Fruit fly (Drosophila melanogaster) whole organism, embryonic: Measurements from ENCODE around the gene Muc30E.

ENCODE experiments used
- ATbp ChIP-seq: fragments of 200-800 bp; sonication (Bioruptor generic); optimal IDR thresholded peaks from 2 replicates; lab custom pipeline; 2017; ENCODE audit warnings: missing biosample characterization, mild to moderate bottlenecking, missing genetic modification characterization, missing genetic modification reagents
- Adf1 ChIP-seq: fragments of 200-800 bp; sonication (Bioruptor generic); IDR thresholded peaks from 2 replicates; pipeline ENCODE4 v1.3.6; 2022; ENCODE audit warnings: missing biosample characterization, missing genetic modification characterization
- Asciz ChIP-seq: fragments of 200-800 bp; sonication (Bioruptor generic); optimal IDR thresholded peaks from 2 replicates; lab custom pipeline; 2017; ENCODE audit warnings: missing biosample characterization, mild to moderate bottlenecking, missing genetic modification characterization, missing genetic modification reagents
- Atf6 ChIP-seq: fragments of 200-800 bp; sonication (Bioruptor generic); IDR thresholded peaks from 2 replicates; pipeline ENCODE4 v1.3.6; 2022; ENCODE audit warnings: missing biosample characterization, missing genetic modification characterization
- BEAF-32 ChIP-seq: fragments of 200-800 bp; sonication (Bioruptor generic); optimal IDR thresholded peaks from 3 replicates; lab custom pipeline; 2017; ENCODE audit warnings: missing biosample characterization, missing genetic modification characterization, mild to moderate bottlenecking, moderate library complexity, missing genetic modification reagents
- CG10565 ChIP-seq: fragments of 200-800 bp; sonication (Bioruptor generic); optimal IDR thresholded peaks from 3 replicates; lab custom pipeline; 2016; ENCODE audit warnings: missing biosample characterization, mild to moderate bottlenecking, missing genetic modification characterization
- CG10979 ChIP-seq: fragments of 200-800 bp; sonication (Bioruptor generic); optimal IDR thresholded peaks from 2 replicates; lab custom pipeline; 2018; ENCODE audit warnings: missing biosample characterization, mild to moderate bottlenecking, missing genetic modification characterization, moderate library complexity
- CG15269 ChIP-seq: fragments of 200-800 bp; sonication (Bioruptor generic); optimal IDR thresholded peaks from 2 replicates; lab custom pipeline; 2018; ENCODE audit warnings: missing biosample characterization, mild to moderate bottlenecking, missing genetic modification characterization, moderate library complexity
- CG1529 ChIP-seq: fragments of 200-800 bp; sonication (Bioruptor generic); optimal IDR thresholded peaks from 3 replicates; lab custom pipeline; 2018; ENCODE audit warnings: missing biosample characterization, missing genetic modification characterization
- CG17912 ChIP-seq: fragments of 200-800 bp; sonication (Bioruptor generic); optimal IDR thresholded peaks from 2 replicates; lab custom pipeline; 2018; ENCODE audit warnings: missing biosample characterization, mild to moderate bottlenecking, missing genetic modification characterization
- CG18599 ChIP-seq: fragments of 200-800 bp; sonication (Bioruptor generic); optimal IDR thresholded peaks from 3 replicates; lab custom pipeline; 2017; ENCODE audit warnings: missing biosample characterization, missing genetic modification characterization, mild to moderate bottlenecking, moderate library complexity, missing genetic modification reagents
- CG3065 ChIP-seq: fragments of 200-800 bp; sonication (Bioruptor generic); optimal IDR thresholded peaks from 2 replicates; lab custom pipeline; 2016; ENCODE audit warnings: missing biosample characterization, missing genetic modification characterization
- CG4707 ChIP-seq: fragments of 200-800 bp; sonication (Bioruptor generic); optimal IDR thresholded peaks from 2 replicates; lab custom pipeline; 2018; ENCODE audit warnings: missing biosample characterization, mild to moderate bottlenecking, missing genetic modification characterization, moderate library complexity
- CG4820 ChIP-seq: fragments of 200-800 bp; sonication (Bioruptor generic); optimal IDR thresholded peaks from 3 replicates; lab custom pipeline; 2016; ENCODE audit warnings: missing biosample characterization, missing genetic modification characterization
- CG4854 ChIP-seq: fragments of 200-800 bp; sonication (Bioruptor generic); optimal IDR thresholded peaks from 2 replicates; lab custom pipeline; 2016; ENCODE audit warnings: missing biosample characterization, missing genetic modification characterization, inconsistent platforms
- CG5953 ChIP-seq: fragments of 200-800 bp; sonication (Bioruptor generic); IDR thresholded peaks from 2 replicates; pipeline ENCODE4 v1.3.6; 2022; ENCODE audit warnings: missing biosample characterization, missing genetic modification characterization
- CG6272 ChIP-seq: fragments of 200-800 bp; sonication (Bioruptor generic); IDR thresholded peaks from 2 replicates; pipeline ENCODE4 v1.3.6; 2022; ENCODE audit warnings: missing biosample characterization, missing genetic modification characterization
- CG6683 ChIP-seq: fragments of 200-800 bp; sonication (Bioruptor generic); optimal IDR thresholded peaks from 2 replicates; lab custom pipeline; 2017; ENCODE audit warnings: missing biosample characterization, mild to moderate bottlenecking, missing genetic modification characterization, missing genetic modification reagents
- CG8281 ChIP-seq: fragments of 200-800 bp; sonication (Bioruptor generic); optimal IDR thresholded peaks from 2 replicates; lab custom pipeline; 2018; ENCODE audit warnings: missing biosample characterization, mild to moderate bottlenecking, missing genetic modification characterization, moderate library complexity
- CG9727 ChIP-seq: fragments of 200-800 bp; sonication (Bioruptor generic); optimal IDR thresholded peaks from 3 replicates; lab custom pipeline; 2017; ENCODE audit warnings: missing biosample characterization, mild to moderate bottlenecking, missing genetic modification characterization
- CG9797 ChIP-seq: fragments of 200-800 bp; sonication (Bioruptor generic); optimal IDR thresholded peaks from 3 replicates; lab custom pipeline; 2018; ENCODE audit warnings: missing biosample characterization, mild to moderate bottlenecking, missing genetic modification characterization
- CTCF ChIP-seq: fragments of 200-800 bp; sonication (Bioruptor generic); optimal IDR thresholded peaks from 2 replicates; lab custom pipeline; 2017; ENCODE audit warnings: missing biosample characterization, mild to moderate bottlenecking, missing genetic modification characterization, moderate library complexity
- Chrac-16 ChIP-seq: fragments of 200-800 bp; sonication (Bioruptor generic); optimal IDR thresholded peaks from 3 replicates; lab custom pipeline; 2016; ENCODE audit warnings: missing biosample characterization, missing genetic modification characterization
- D19B ChIP-seq: fragments of 200-800 bp; sonication (Bioruptor generic); optimal IDR thresholded peaks from 2 replicates; lab custom pipeline; 2017; ENCODE audit warnings: missing biosample characterization, mild to moderate bottlenecking, missing genetic modification characterization
- E2f2 ChIP-seq: fragments of 200-800 bp; sonication (Bioruptor generic); IDR thresholded peaks from 2 replicates; pipeline ENCODE4 v1.3.6; 2022; ENCODE audit warnings: missing biosample characterization, missing genetic modification characterization
- Elba2 ChIP-seq: fragments of 200-800 bp; sonication (Bioruptor generic); optimal IDR thresholded peaks from 3 replicates; lab custom pipeline; 2016; ENCODE audit warnings: missing biosample characterization, missing genetic modification characterization
- HLH54F ChIP-seq: fragments of 200-800 bp; sonication (Bioruptor generic); optimal IDR thresholded peaks from 3 replicates; lab custom pipeline; 2016; ENCODE audit warnings: missing biosample characterization, missing genetic modification characterization
- HmgZ ChIP-seq: fragments of 200-800 bp; sonication (Bioruptor generic); optimal IDR thresholded peaks from 2 replicates; lab custom pipeline; 2018; ENCODE audit warnings: missing biosample characterization, mild to moderate bottlenecking, missing genetic modification characterization
- Med ChIP-seq: fragments of 200-800 bp; sonication (Bioruptor generic); peaks from one replicate; lab custom pipeline; 2016; ENCODE audit warnings: missing biosample characterization, missing genetic modification characterization, mild to moderate bottlenecking, inconsistent platforms, moderate library complexity
- Neu2 ChIP-seq: fragments of 200-800 bp; sonication (Bioruptor generic); optimal IDR thresholded peaks from 3 replicates; lab custom pipeline; 2016; ENCODE audit warnings: missing biosample characterization, missing genetic modification characterization, borderline replicate concordance
- Ptx1 ChIP-seq: fragments of 200-800 bp; sonication (Bioruptor generic); IDR thresholded peaks from 2 replicates; pipeline ENCODE4 v1.3.6; 2022; ENCODE audit warnings: missing biosample characterization, missing genetic modification characterization
- Ssrp ChIP-seq: fragments of 200-800 bp; sonication (Bioruptor generic); optimal IDR thresholded peaks from 2 replicates; lab custom pipeline; 2018; ENCODE audit warnings: missing biosample characterization, mild to moderate bottlenecking, missing genetic modification characterization, moderate library complexity
- ac ChIP-seq: fragments of 200-800 bp; sonication (Bioruptor generic); optimal IDR thresholded peaks from 3 replicates; lab custom pipeline; 2017; ENCODE audit warnings: missing biosample characterization, mild to moderate bottlenecking, missing genetic modification characterization
- az2 ChIP-seq: fragments of 200-800 bp; sonication (Bioruptor generic); optimal IDR thresholded peaks from 3 replicates; lab custom pipeline; 2016; ENCODE audit warnings: missing biosample characterization, missing genetic modification characterization
- bsh ChIP-seq, 2 experiments: fragments of 200-800 bp; sonication (Bioruptor generic); optimal IDR thresholded peaks; 2 replicates each; lab custom pipeline; 2017 to 2018; ENCODE audit warnings: mild to moderate bottlenecking in 2 of 2, missing biosample characterization in 2 of 2, missing genetic modification characterization in 2 of 2, moderate library complexity in 1 of 2
- dmrt11E ChIP-seq: fragments of 200-800 bp; sonication (Bioruptor generic); optimal IDR thresholded peaks from 3 replicates; lab custom pipeline; 2018; ENCODE audit warnings: missing biosample characterization, mild to moderate bottlenecking, missing genetic modification characterization, moderate library complexity
- dysf ChIP-seq: fragments of 200-800 bp; sonication (Bioruptor generic); IDR thresholded peaks from 3 replicates; pipeline ENCODE4 v1.3.6; 2022; ENCODE audit warnings: missing biosample characterization, missing genetic modification characterization
- eyg ChIP-seq: fragments of 200-800 bp; sonication (Bioruptor generic); optimal IDR thresholded peaks from 3 replicates; lab custom pipeline; 2016; ENCODE audit warnings: missing biosample characterization, missing genetic modification characterization
- ftz-f1 ChIP-seq: fragments of 200-800 bp; sonication (Bioruptor generic); optimal IDR thresholded peaks from 2 replicates; lab custom pipeline; 2016; ENCODE audit warnings: missing biosample characterization, missing genetic modification characterization
- fu2 ChIP-seq: fragments of 200-800 bp; sonication (Bioruptor generic); optimal IDR thresholded peaks from 2 replicates; lab custom pipeline; 2016; ENCODE audit warnings: missing biosample characterization, missing genetic modification characterization
- gfzf ChIP-seq: fragments of 200-800 bp; sonication (Bioruptor generic); optimal IDR thresholded peaks from 2 replicates; lab custom pipeline; 2016; ENCODE audit warnings: missing biosample characterization, mild to moderate bottlenecking, missing genetic modification characterization, moderate library complexity
- inv ChIP-seq: fragments of 200-800 bp; sonication (Bioruptor generic); IDR thresholded peaks from 2 replicates; pipeline ENCODE4 v1.3.6; 2022; ENCODE audit warnings: missing biosample characterization, missing genetic modification characterization; ENCODE audit not compliant: partially characterized antibody
- lilli ChIP-seq: fragments of 200-800 bp; sonication (Bioruptor generic); optimal IDR thresholded peaks from 3 replicates; lab custom pipeline; 2016; ENCODE audit warnings: missing biosample characterization, missing genetic modification characterization
- oc ChIP-seq: fragments of 200-800 bp; sonication (Bioruptor generic); optimal IDR thresholded peaks from 2 replicates; lab custom pipeline; 2018; ENCODE audit warnings: missing biosample characterization, mild to moderate bottlenecking, missing genetic modification characterization, moderate library complexity
- pum ChIP-seq: fragments of 200-800 bp; sonication (Bioruptor generic); optimal IDR thresholded peaks from 2 replicates; lab custom pipeline; 2016; ENCODE audit warnings: missing biosample characterization, missing genetic modification characterization
- repo ChIP-seq: fragments of 200-800 bp; sonication (Bioruptor generic); optimal IDR thresholded peaks from 2 replicates; lab custom pipeline; 2016; ENCODE audit warnings: missing biosample characterization, missing genetic modification characterization
- salm ChIP-seq: fragments of 200-800 bp; sonication (Bioruptor generic); optimal IDR thresholded peaks from 2 replicates; lab custom pipeline; 2018; ENCODE audit warnings: missing biosample characterization, mild to moderate bottlenecking, missing genetic modification characterization
- sna ChIP-seq: fragments of 200-800 bp; sonication (Bioruptor generic); IDR thresholded peaks from 2 replicates; pipeline ENCODE4 v1.3.6; 2022; ENCODE audit warnings: missing biosample characterization, missing genetic modification characterization; ENCODE audit not compliant: partially characterized antibody
- stwl ChIP-seq: fragments of 200-800 bp; sonication (Bioruptor generic); optimal IDR thresholded peaks from 3 replicates; lab custom pipeline; 2018; ENCODE audit warnings: missing biosample characterization, mild to moderate bottlenecking, missing genetic modification characterization, moderate library complexity
- yki ChIP-seq: fragments of >200 bp; optimal IDR thresholded peaks from 3 replicates; lab custom pipeline; 2018
- zen ChIP-seq: fragments of 200-800 bp; sonication (Bioruptor generic); optimal IDR thresholded peaks from 3 replicates; lab custom pipeline; 2018; ENCODE audit warnings: missing biosample characterization, mild to moderate bottlenecking, missing genetic modification characterization, moderate library complexity

Gene Muc30E

dm6 chr2L:9897296-9897695 lies 5.6 kb downstream of the Muc30E start, which contains the start of gene RpS2 (continued):
- TF ChIP-seq Ssrp (no peak), lilli (GFP tag; lab: Kevin White, UChicago) (peak; percentile 54), sna (GFP tag; lab: Robert Waterston, UW) (peak; percentile 98), stwl (tag; lab: Kevin White, UChicago) (peak; percentile 66), inv (GFP tag; lab: Robert Waterston, UW) (peak; percentile 99), E2f2 (GFP tag; lab: Robert Waterston, UW) (peak; percentile 84), HLH54F (GFP tag; lab: Kevin White, UChicago) (peak; percentile 13), Asciz (peak; percentile 11), az2 (no peak), ftz-f1 (GFP tag; lab: Kevin White, UChicago) (peak; percentile 12), CG5953 (GFP tag; lab: Robert Waterston, UW) (no peak), eyg (GFP tag; lab: Kevin White, UChicago) (no peak), bsh (GFP tag; optimal IDR thresholded peaks at IDR 0.05; lab: Kevin White, UChicago) (peak; percentile 7 to 35), dmrt11E (tag; lab: Kevin White, UChicago) (peak; percentile 29), CG1529 (GFP tag; lab: Kevin White, UChicago) (peak; percentile 32), pum (no peak), Chrac-16 (GFP tag; lab: Kevin White, UChicago) (peak; percentile 21), fu2 (GFP tag; lab: Kevin White, UChicago) (no peak), CG17912 (peak; percentile 56), CG9797 (GFP tag; lab: Kevin White, UChicago) (peak; percentile 34), Elba2 (no peak), repo (GFP tag; lab: Kevin White, UChicago) (no peak), Neu2 (GFP tag; lab: Kevin White, UChicago) (no peak), CG3065 (GFP tag; lab: Kevin White, UChicago) (no peak), CG10979 (tag; lab: Kevin White, UChicago) (peak; percentile 38), gfzf (GFP tag; lab: Kevin White, UChicago) (peak; percentile 18), D19B (GFP tag; lab: Kevin White, UChicago) (no peak), CG4854 (GFP tag; lab: Kevin White, UChicago) (peak; percentile 6), CG8281 (tag; lab: Kevin White, UChicago) (no peak), BEAF-32 (GFP tag; lab: Kevin White, UChicago) (peak; percentile 97), zen (tag; lab: Kevin White, UChicago) (peak; percentile 3), HmgZ (tag; lab: Kevin White, UChicago) (peak; percentile 75), CG15269 (tag; lab: Kevin White, UChicago) (peak; percentile 60), CTCF (peak; percentile 30), dysf (no peak), CG4707 (peak; percentile 43), CG10565 (GFP tag; lab: Kevin White, UChicago) (no peak), Adf1 (GFP tag; lab: Robert Waterston, UW) (peak; percentile 40; the same call in 1 of the 2 replicates), Med (GFP tag; lab: Kevin White, UChicago) (peak; percentile 79), CG6683 (GFP tag; lab: Kevin White, UChicago) (no peak), oc (tag; lab: Kevin White, UChicago) (peak; percentile 47), ATbp (GFP tag; lab: Kevin White, UChicago) (peak; percentile 31), yki (no peak), CG18599 (no peak), salm (tag; lab: Kevin White, UChicago) (peak; percentile 60), CG6272 (GFP tag; lab: Robert Waterston, UW) (peak; percentile 43), Ptx1 (no peak), Atf6 (GFP tag; lab: Robert Waterston, UW) (peak; percentile 46; the same call in 1 of the 2 replicates), ac (GFP tag; lab: Kevin White, UChicago) (peak; percentile 10), CG9727 (peak; percentile 26), CG4820 (GFP tag; lab: Kevin White, UChicago) (no peak)
